Fruit fly (Drosophila melanogaster) whole organism, embryonic: ENCODE data around the gene Svil.

Source experiments
- Bgb ChIP-seq: fragments of 200-800 bp; sonication (Bioruptor generic); IDR thresholded peaks from 2 replicates; pipeline ENCODE4 v1.3.6; 2022; ENCODE audit warnings: missing biosample characterization, missing genetic modification characterization; ENCODE audit not compliant: partially characterized antibody
- Bteb2 ChIP-seq: fragments of 200-800 bp; sonication (Bioruptor generic); optimal IDR thresholded peaks from 2 replicates; lab custom pipeline; 2016; ENCODE audit warnings: missing biosample characterization, missing genetic modification characterization
- CG12769 ChIP-seq: fragments of 200-800 bp; sonication (Bioruptor generic); optimal IDR thresholded peaks from 2 replicates; lab custom pipeline; 2019; ENCODE audit warnings: missing biosample characterization, mild to moderate bottlenecking, missing genetic modification characterization, moderate library complexity
- CG14050 ChIP-seq: fragments of 200-800 bp; sonication (Bioruptor generic); IDR thresholded peaks from 3 replicates; pipeline ENCODE4 v1.3.6; 2022; ENCODE audit warnings: missing biosample characterization, missing genetic modification characterization
- CG14667 ChIP-seq: fragments of 200-800 bp; sonication (Bioruptor generic); IDR thresholded peaks from 2 replicates; pipeline ENCODE4 v1.3.6; 2022; ENCODE audit warnings: missing biosample characterization, missing genetic modification characterization
- CG1603 ChIP-seq: fragments of 200-800 bp; sonication (Bioruptor generic); optimal IDR thresholded peaks from 2 replicates; lab custom pipeline; 2019; ENCODE audit warnings: missing biosample characterization, mild to moderate bottlenecking, missing genetic modification characterization, moderate library complexity
- CG17359 ChIP-seq: fragments of 200-800 bp; sonication (Bioruptor generic); optimal IDR thresholded peaks from 3 replicates; lab custom pipeline; 2018; ENCODE audit warnings: missing biosample characterization, mild to moderate bottlenecking, missing genetic modification characterization, moderate library complexity
- CG17612 ChIP-seq: fragments of 200-800 bp; sonication (Bioruptor generic); IDR thresholded peaks from 2 replicates; pipeline ENCODE4 v1.3.6; 2022; ENCODE audit warnings: missing biosample characterization, missing genetic modification characterization
- CG2199 ChIP-seq: fragments of 200-800 bp; sonication (Bioruptor generic); IDR thresholded peaks from 3 replicates; pipeline ENCODE4 v1.3.6; 2022; ENCODE audit warnings: missing biosample characterization, missing genetic modification characterization
- CG42726 ChIP-seq: fragments of 200-800 bp; sonication (Bioruptor generic); IDR thresholded peaks from 2 replicates; pipeline ENCODE4 v1.3.6; 2022; ENCODE audit warnings: missing biosample characterization, missing genetic modification characterization; ENCODE audit not compliant: partially characterized antibody
- CG4360 ChIP-seq: fragments of 200-800 bp; sonication (Bioruptor generic); IDR thresholded peaks from 2 replicates; pipeline ENCODE4 v1.3.6; 2022; ENCODE audit warnings: missing biosample characterization, missing genetic modification characterization
- CG5953 ChIP-seq: fragments of 200-800 bp; sonication (Bioruptor generic); IDR thresholded peaks from 2 replicates; pipeline ENCODE4 v1.3.6; 2022; ENCODE audit warnings: missing biosample characterization, missing genetic modification characterization
- CG6791 ChIP-seq: fragments of 200-800 bp; sonication (Bioruptor generic); IDR thresholded peaks from 3 replicates; pipeline ENCODE4 v1.3.6; 2022; ENCODE audit warnings: missing biosample characterization, missing genetic modification characterization; ENCODE audit not compliant: partially characterized antibody
- CG7357 ChIP-seq: fragments of 200-800 bp; sonication (Bioruptor generic); IDR thresholded peaks from 3 replicates; pipeline ENCODE4 v1.3.6; 2022; ENCODE audit warnings: missing biosample characterization, missing genetic modification characterization
- CG7963 ChIP-seq: fragments of 200-800 bp; sonication (Bioruptor generic); IDR thresholded peaks from 3 replicates; pipeline ENCODE4 v1.3.6; 2022; ENCODE audit warnings: missing biosample characterization, missing genetic modification characterization; ENCODE audit not compliant: partially characterized antibody
- CG7987 ChIP-seq: fragments of 200-800 bp; sonication (Bioruptor generic); optimal IDR thresholded peaks from 2 replicates; lab custom pipeline; 2018; ENCODE audit warnings: missing biosample characterization, mild to moderate bottlenecking, missing genetic modification characterization, moderate library complexity
- CG8478 ChIP-seq: fragments of >200 bp; optimal IDR thresholded peaks from 2 replicates; lab custom pipeline; 2018
- CTCF ChIP-seq: fragments of 200-800 bp; sonication (Bioruptor generic); optimal IDR thresholded peaks from 2 replicates; lab custom pipeline; 2017; ENCODE audit warnings: missing biosample characterization, mild to moderate bottlenecking, missing genetic modification characterization, moderate library complexity
- CkIIα-i1 ChIP-seq: fragments of 200-800 bp; sonication (Bioruptor generic); IDR thresholded peaks from 2 replicates; pipeline ENCODE4 v1.3.6; 2022; ENCODE audit warnings: missing biosample characterization, missing genetic modification characterization
- D19A ChIP-seq: fragments of 200-800 bp; optimal IDR thresholded peaks from 3 replicates; lab custom pipeline; 2019; ENCODE audit warnings: missing biosample characterization, mild to moderate bottlenecking, missing genetic modification characterization, moderate library complexity
- Meics ChIP-seq: fragments of 200-800 bp; sonication (Bioruptor generic); optimal IDR thresholded peaks from 2 replicates; lab custom pipeline; 2017; ENCODE audit warnings: missing biosample characterization, mild to moderate bottlenecking, missing genetic modification characterization
- Sin3A ChIP-seq: fragments of >200 bp; optimal IDR thresholded peaks from 2 replicates; lab custom pipeline; 2018
- amos ChIP-seq: fragments of 200-800 bp; sonication (Bioruptor generic); IDR thresholded peaks from 2 replicates; pipeline ENCODE4 v1.3.6; 2022; ENCODE audit warnings: missing biosample characterization, missing genetic modification characterization; ENCODE audit not compliant: partially characterized antibody
- caup ChIP-seq: fragments of 200-800 bp; sonication (Bioruptor generic); optimal IDR thresholded peaks from 3 replicates; lab custom pipeline; 2017; ENCODE audit warnings: missing biosample characterization, mild to moderate bottlenecking, missing genetic modification characterization, moderate library complexity; ENCODE audit not compliant: severe bottlenecking
- cg ChIP-seq: fragments of 200-800 bp; sonication (Bioruptor generic); optimal IDR thresholded peaks from 3 replicates; lab custom pipeline; 2019; ENCODE audit warnings: missing biosample characterization, mild to moderate bottlenecking, missing genetic modification characterization, moderate library complexity
- crc ChIP-seq: fragments of 200-800 bp; sonication (Bioruptor generic); optimal IDR thresholded peaks from 2 replicates; lab custom pipeline; 2016; ENCODE audit warnings: missing biosample characterization, missing genetic modification characterization
- dati ChIP-seq: fragments of 200-800 bp; sonication (Bioruptor generic); IDR thresholded peaks from 2 replicates; pipeline ENCODE4 v1.3.6; 2022; ENCODE audit warnings: missing biosample characterization, missing genetic modification characterization
- dm ChIP-seq: fragments of 200-800 bp; sonication (Bioruptor generic); optimal IDR thresholded peaks from 3 replicates; lab custom pipeline; 2016; ENCODE audit warnings: missing biosample characterization, missing genetic modification characterization
- dysf ChIP-seq: fragments of 200-800 bp; sonication (Bioruptor generic); IDR thresholded peaks from 3 replicates; pipeline ENCODE4 v1.3.6; 2022; ENCODE audit warnings: missing biosample characterization, missing genetic modification characterization
- en ChIP-seq: fragments of 200-800 bp; sonication (Bioruptor generic); optimal IDR thresholded peaks from 2 replicates; lab custom pipeline; 2016; ENCODE audit warnings: missing biosample characterization, missing genetic modification characterization
- esg ChIP-seq: fragments of 200-800 bp; sonication (Bioruptor generic); conservative IDR thresholded peaks from 2 replicates; pipeline ENCODE4 v1.3.6; 2022; ENCODE audit warnings: missing biosample characterization, missing genetic modification characterization
- gsb-n ChIP-seq: fragments of 200-800 bp; sonication (Bioruptor generic); optimal IDR thresholded peaks from 3 replicates; lab custom pipeline; 2018; ENCODE audit warnings: missing biosample characterization, mild to moderate bottlenecking, missing genetic modification characterization
- gt ChIP-seq: fragments of 200-800 bp; sonication (Bioruptor generic); IDR thresholded peaks from 2 replicates; pipeline ENCODE4 v1.3.6; 2022; ENCODE audit warnings: missing biosample characterization, missing genetic modification characterization
- inv ChIP-seq: fragments of 200-800 bp; sonication (Bioruptor generic); IDR thresholded peaks from 2 replicates; pipeline ENCODE4 v1.3.6; 2022; ENCODE audit warnings: missing biosample characterization, missing genetic modification characterization; ENCODE audit not compliant: partially characterized antibody
- knrl ChIP-seq: fragments of 200-800 bp; sonication (Bioruptor generic); IDR thresholded peaks from 3 replicates; pipeline ENCODE4 v1.3.6; 2022; ENCODE audit warnings: missing biosample characterization, missing genetic modification characterization; ENCODE audit not compliant: partially characterized antibody
- lilli ChIP-seq: fragments of 200-800 bp; sonication (Bioruptor generic); optimal IDR thresholded peaks from 3 replicates; lab custom pipeline; 2016; ENCODE audit warnings: missing biosample characterization, missing genetic modification characterization
- mirr ChIP-seq: fragments of 200-800 bp; sonication (Bioruptor generic); optimal IDR thresholded peaks from 3 replicates; lab custom pipeline; 2018; ENCODE audit warnings: missing biosample characterization, mild to moderate bottlenecking, missing genetic modification characterization
- onecut ChIP-seq: fragments of 200-800 bp; sonication (Bioruptor generic); IDR thresholded peaks from 2 replicates; pipeline ENCODE4 v1.3.6; 2022; ENCODE audit warnings: missing biosample characterization, missing genetic modification characterization
- pho ChIP-seq: fragments of 200-800 bp; sonication (Bioruptor generic); optimal IDR thresholded peaks from 2 replicates; lab custom pipeline; 2016; ENCODE audit warnings: missing biosample characterization, missing genetic modification characterization
- sd ChIP-seq: fragments of 200-800 bp; sonication (Bioruptor generic); optimal IDR thresholded peaks from 3 replicates; lab custom pipeline; 2018; ENCODE audit warnings: missing biosample characterization, mild to moderate bottlenecking, missing genetic modification characterization, moderate library complexity
- slbo ChIP-seq: fragments of 200-800 bp; sonication (Bioruptor generic); IDR thresholded peaks from 2 replicates; pipeline ENCODE4 v1.3.6; 2022; ENCODE audit warnings: missing biosample characterization, missing genetic modification characterization
- stc ChIP-seq: fragments of 200-800 bp; sonication (Bioruptor generic); IDR thresholded peaks from 2 replicates; pipeline ENCODE4 v1.3.6; 2022; ENCODE audit warnings: missing biosample characterization, missing genetic modification characterization
- stwl ChIP-seq: fragments of 200-800 bp; sonication (Bioruptor generic); optimal IDR thresholded peaks from 3 replicates; lab custom pipeline; 2018; ENCODE audit warnings: missing biosample characterization, mild to moderate bottlenecking, missing genetic modification characterization, moderate library complexity
- tio ChIP-seq: fragments of 200-800 bp; sonication (Bioruptor generic); optimal IDR thresholded peaks from 2 replicates; lab custom pipeline; 2017; ENCODE audit warnings: missing biosample characterization, missing genetic modification characterization, inconsistent platforms
- tll ChIP-seq, 2 experiments: fragments of 200-800 bp in 1 of 2; fragments of >200 bp in 1 of 2; sonication (Bioruptor generic) in 1 of 2; optimal IDR thresholded peaks; 2 replicates each; lab custom pipeline; 2017 to 2019; ENCODE audit warnings: missing biosample characterization in 2 of 2, missing genetic modification characterization in 2 of 2, mild to moderate bottlenecking in 1 of 2, moderate library complexity in 1 of 2
- zen ChIP-seq: fragments of 200-800 bp; sonication (Bioruptor generic); optimal IDR thresholded peaks from 3 replicates; lab custom pipeline; 2018; ENCODE audit warnings: missing biosample characterization, mild to moderate bottlenecking, missing genetic modification characterization, moderate library complexity
- zen2 ChIP-seq: fragments of 200-800 bp; sonication (Bioruptor generic); IDR thresholded peaks from 3 replicates; pipeline ENCODE4 v1.3.6; 2022; ENCODE audit warnings: missing biosample characterization, missing genetic modification characterization; ENCODE audit not compliant: partially characterized antibody

Svil gene

DNA sequence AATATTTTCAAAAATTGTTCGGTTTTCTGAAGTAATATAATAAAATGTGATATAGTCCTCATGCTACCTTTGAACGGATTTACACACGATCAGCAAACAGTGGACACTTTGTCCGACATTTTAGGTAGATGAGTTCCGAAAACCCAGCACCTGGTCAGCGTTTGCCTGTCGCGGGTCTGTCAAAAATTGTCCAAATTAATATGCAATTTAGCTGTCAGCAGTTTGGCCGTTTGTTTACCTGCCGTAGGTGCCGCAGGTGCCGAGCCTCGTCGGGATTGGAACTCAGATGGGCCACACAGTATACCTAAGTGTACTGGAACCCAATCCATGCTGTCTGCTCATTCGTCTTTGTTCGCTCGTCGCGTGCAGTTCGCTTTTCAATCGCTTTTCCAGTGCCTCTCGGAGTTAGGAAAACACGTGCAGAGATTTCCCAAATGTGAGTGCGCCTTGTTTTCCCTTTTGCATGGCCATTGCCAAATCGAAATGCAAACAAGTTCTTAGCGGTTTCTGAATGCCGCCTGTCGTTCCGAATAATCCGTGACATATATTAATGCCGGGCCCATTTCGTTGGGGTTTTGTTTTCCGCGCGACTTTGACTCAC, 105.6 kb downstream of the Svil start (continued):
- no peak for TF ChIP-seq CG14050
- TF ChIP-seq tll (GFP tag; optimal IDR thresholded peaks at IDR 0.05; lab: Kevin White, UChicago) = peak in 1 of 2 experiments; percentile 43
- TF ChIP-seq caup (GFP tag; lab: Kevin White, UChicago) = no peak
- TF ChIP-seq CG12769 (tag; lab: Kevin White, UChicago) = no peak
- TF ChIP-seq, all 482 proteins: peak for 4

DNA sequence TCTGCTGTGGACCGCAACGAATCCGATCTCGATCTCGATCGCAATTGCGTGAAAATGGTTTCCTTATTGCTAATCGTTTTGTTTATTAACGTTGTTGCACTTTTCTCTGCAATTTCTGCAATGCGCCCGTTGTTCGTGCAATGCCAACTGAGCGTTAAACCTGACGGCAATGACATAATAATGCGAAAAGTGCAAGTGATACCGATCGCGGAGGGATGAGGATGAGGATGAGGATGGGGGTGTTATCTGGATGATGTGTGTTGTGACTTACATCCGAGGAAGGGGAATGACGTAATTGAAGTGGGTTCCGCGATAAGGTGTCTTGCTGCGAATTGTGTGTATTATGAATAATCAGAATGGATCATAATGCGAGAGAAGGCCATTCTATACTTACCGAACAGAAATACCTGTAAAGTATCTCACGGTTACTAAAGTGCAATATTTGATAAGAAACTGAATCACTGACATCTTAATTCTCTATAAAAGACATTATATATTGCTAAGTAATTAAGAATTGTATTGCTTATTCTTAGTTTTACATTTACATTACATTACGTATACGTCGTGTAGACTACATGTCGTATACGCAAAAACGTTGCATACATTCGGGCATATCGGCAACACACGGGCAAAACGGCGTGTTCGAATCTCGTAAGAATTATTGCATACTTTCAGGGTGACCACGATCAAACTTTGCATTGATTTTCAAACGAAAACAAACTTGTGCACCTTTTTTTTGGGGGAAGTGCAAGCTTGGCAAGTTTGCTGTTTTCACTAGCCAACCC, 108.1 kb downstream of the Svil start:
- no peak for TF ChIP-seq CG17612 (GFP tag; lab: Robert Waterston, UW)
- TF ChIP-seq dm = no peak
- TF ChIP-seq zen (tag; lab: Kevin White, UChicago) = peak; percentile 12
- no peak for TF ChIP-seq CG7987
- TF ChIP-seq CG6791 = peak; percentile 54; the same call in 1 of the 3 replicates
- no peak for TF ChIP-seq CG14667 (GFP tag; lab: Robert Waterston, UW)
- no peak for TF ChIP-seq crc
- TF ChIP-seq cg (GFP tag; lab: Kevin White, UChicago) = no peak
- TF ChIP-seq pho = no peak
- no peak for TF ChIP-seq en
- TF ChIP-seq tio (GFP tag; lab: Kevin White, UChicago) = no peak
- TF ChIP-seq sd (tag; lab: Kevin White, UChicago) = no peak
- 0 out of 2 replicates have a peak, but pooled peaks have one; percentile 9 for TF ChIP-seq slbo (GFP tag; lab: Robert Waterston, UW)
- no peak for TF ChIP-seq lilli
- no peak for TF ChIP-seq dati (GFP tag; lab: Robert Waterston, UW)
- TF ChIP-seq inv (GFP tag; lab: Robert Waterston, UW) = 0 out of 2 replicates have a peak, but pooled peaks have one; percentile 8
- TF ChIP-seq CG1603 (tag; lab: Kevin White, UChicago) = no peak
- TF ChIP-seq CG7357 (GFP tag; lab: Robert Waterston, UW) = no peak
- TF ChIP-seq dysf (GFP tag; lab: Robert Waterston, UW) = no peak
- TF ChIP-seq CG17359 (tag; lab: Kevin White, UChicago) = peak; percentile 68
- no peak for TF ChIP-seq CkIIα-i1 (GFP tag; lab: Robert Waterston, UW)
- no peak for TF ChIP-seq Meics (GFP tag; lab: Kevin White, UChicago)
- TF ChIP-seq CG2199 (GFP tag; lab: Robert Waterston, UW) = peak; percentile 77; the same call in 1 of the 3 replicates
- TF ChIP-seq mirr (GFP tag; lab: Kevin White, UChicago) = no peak
- TF ChIP-seq stwl (tag; lab: Kevin White, UChicago) = peak; percentile 31
- peak; percentile 75 for TF ChIP-seq CG42726 (GFP tag; lab: Robert Waterston, UW)
- peak; percentile 83 for TF ChIP-seq CTCF
- TF ChIP-seq knrl (GFP tag; lab: Robert Waterston, UW) = peak; percentile 56
- TF ChIP-seq CG5953 = no peak
- no peak for TF ChIP-seq onecut (GFP tag; lab: Robert Waterston, UW)
- TF ChIP-seq amos (GFP tag; lab: Robert Waterston, UW) = peak; percentile 39; the same call in 1 of the 2 replicates
- TF ChIP-seq CG7963 = peak; percentile 57; the same call in 2 of the 3 replicates
- TF ChIP-seq gt (GFP tag; lab: Robert Waterston, UW) = no peak
- no peak for TF ChIP-seq stc
- no peak for TF ChIP-seq gsb-n
- no peak for TF ChIP-seq Sin3A (lab: Kevin White, UChicago)
- TF ChIP-seq D19A = no peak
- no peak for TF ChIP-seq CG8478 (lab: Kevin White, UChicago)
- no peak for TF ChIP-seq zen2 (GFP tag; lab: Robert Waterston, UW)
- TF ChIP-seq Bgb (GFP tag; lab: Robert Waterston, UW) = peak; percentile 87
- TF ChIP-seq CG4360 = no peak
- no peak for TF ChIP-seq esg (GFP tag; lab: Robert Waterston, UW)
- no peak for TF ChIP-seq Bteb2 (GFP tag; lab: Kevin White, UChicago)
